Worm (Caenorhabditis elegans) whole organism, young adult: ENCODE results near the gene F10D2.16.

Source experiments
- C17E4.6 ChIP-seq: fragments of 200-800 bp; sonication (Bioruptor generic); IDR thresholded peaks from 2 replicates; pipeline ENCODE4 v1.3.6; 2022; ENCODE audit warnings: missing genetic modification reagents, missing genetic modification characterization, missing compliant biosample characterization
- Y95B8A.8 ChIP-seq: fragments of 200-800 bp; sonication (Bioruptor generic); IDR thresholded peaks from 2 replicates; pipeline ENCODE4 v1.3.6; 2022; ENCODE audit warnings: missing genetic modification reagents, missing genetic modification characterization, missing compliant biosample characterization
- ama-1 ChIP-seq, 3 experiments: fragments of 150-350 bp in 1 of 3; sonication (generic microtip) in 2 of 3; optimal IDR thresholded peaks; 2 replicates each; lab custom pipeline; 2014 to 2018; ENCODE audit warnings: missing biosample characterization in 2 of 3, missing genetic modification characterization in 2 of 3, missing genetic modification reagents in 2 of 3
- bed-2 ChIP-seq: fragments of 200-800 bp; sonication (Bioruptor generic); IDR thresholded peaks from 2 replicates; pipeline ENCODE4 v1.3.6; 2022; ENCODE audit warnings: missing genetic modification reagents, missing genetic modification characterization, missing compliant biosample characterization
- chd-7 ChIP-seq: sonication (generic microtip); optimal IDR thresholded peaks from 2 replicates; lab custom pipeline; 2016; ENCODE audit warnings: mild to moderate bottlenecking, missing genetic modification characterization, moderate library complexity, missing compliant biosample characterization
- him-1 ChIP-seq: sonication (generic microtip); optimal IDR thresholded peaks from 2 replicates; lab custom pipeline; 2016; ENCODE audit warnings: missing genotype, missing genetic modification reagents, missing genetic modification characterization, missing compliant biosample characterization
- lin-26 ChIP-seq: fragments of 200-800 bp; sonication (Bioruptor generic); IDR thresholded peaks from 2 replicates; pipeline ENCODE4 v1.3.6; 2022; ENCODE audit warnings: missing genetic modification reagents, missing genetic modification characterization, missing compliant biosample characterization
- nfya-1 ChIP-seq: sonication (generic microtip); optimal IDR thresholded peaks from 2 replicates; lab custom pipeline; 2017; ENCODE audit warnings: antibody characterized with exemption, missing compliant biosample characterization, missing genetic modification characterization, borderline replicate concordance; ENCODE audit not compliant: insufficient read depth
- nhr-120 ChIP-seq: fragments of 200-800 bp; sonication (Bioruptor generic); IDR thresholded peaks from 2 replicates; pipeline ENCODE4 v1.3.6; 2022; ENCODE audit warnings: missing genetic modification characterization, missing compliant biosample characterization
- sea-2 ChIP-seq: fragments of 200-800 bp; sonication (Bioruptor generic); IDR thresholded peaks from 2 replicates; pipeline ENCODE4 v1.3.6; 2022; ENCODE audit warnings: missing genetic modification characterization, missing compliant biosample characterization
- snpc-1.3 ChIP-seq: sonication (generic microtip); optimal IDR thresholded peaks from 2 replicates; lab custom pipeline; 2017; ENCODE audit warnings: missing genetic modification characterization, mild to moderate bottlenecking, missing compliant biosample characterization, antibody characterized with exemption, moderate library complexity, missing genotype, missing genetic modification reagents; ENCODE audit not compliant: insufficient read depth
- ztf-18 ChIP-seq: sonication (generic microtip); optimal IDR thresholded peaks from 2 replicates; lab custom pipeline; 2016; ENCODE audit warnings: missing genotype, mild to moderate bottlenecking, missing genetic modification characterization, missing compliant biosample characterization

ce11 chrV:7140368-7140767 lies 6.3 kb downstream of the F10D2.16 start:
- no peak for TF ChIP-seq bed-2 (GFP tag; lab: Robert Waterston, UW)
- no peak for TF ChIP-seq ztf-18 (tag; lab: Kevin White, UChicago)
- TF ChIP-seq Y95B8A.8 (GFP tag; lab: Robert Waterston, UW): no peak
- TF ChIP-seq nfya-1: no peak
- TF ChIP-seq sea-2 (GFP tag; lab: Robert Waterston, UW): no peak
- TF ChIP-seq C17E4.6 (GFP tag; lab: Robert Waterston, UW): no peak
- TF ChIP-seq chd-7 (tag; lab: Kevin White, UChicago): no peak
- no peak for TF ChIP-seq ama-1 (optimal IDR thresholded peaks at IDR 0.05; lab: Kevin White, UChicago)
- no peak for TF ChIP-seq ama-1 (GFP tag; optimal IDR thresholded peaks at IDR 0.05; lab: Kevin White, UChicago)
- TF ChIP-seq lin-26: no peak
- no peak for TF ChIP-seq snpc-1.3
- no peak for TF ChIP-seq nhr-120 (GFP tag; lab: Robert Waterston, UW)
- no peak for TF ChIP-seq him-1 (tag; lab: Kevin White, UChicago)
